Fruit fly (Drosophila melanogaster) Kc167 (cell line): ENCODE data around the gene CG6628.

Experiments used
- Myc ChIP-seq: fragments of >200 bp; optimal IDR thresholded peaks from 2 replicates; lab custom pipeline; 2017; ENCODE audit warnings: missing external identifiers
- Sin3A ChIP-seq: fragments of >200 bp; optimal IDR thresholded peaks from 2 replicates; lab custom pipeline; 2018; ENCODE audit warnings: missing external identifiers
- h ChIP-seq: fragments of >200 bp; optimal IDR thresholded peaks from 3 replicates; lab custom pipeline; 2018; ENCODE audit warnings: missing external identifiers
- insv ChIP-seq: fragments of >200 bp; optimal IDR thresholded peaks from 3 replicates; lab custom pipeline; 2018; ENCODE audit warnings: missing external identifiers
- psq ChIP-seq: fragments of >200 bp; optimal IDR thresholded peaks from 2 replicates; lab custom pipeline; 2017; ENCODE audit warnings: missing external identifiers
- ttk ChIP-seq: sonication (Bioruptor generic); optimal IDR thresholded peaks from 2 replicates; lab custom pipeline; 2017; ENCODE audit warnings: missing external identifiers

The CG6628 gene

DNA sequence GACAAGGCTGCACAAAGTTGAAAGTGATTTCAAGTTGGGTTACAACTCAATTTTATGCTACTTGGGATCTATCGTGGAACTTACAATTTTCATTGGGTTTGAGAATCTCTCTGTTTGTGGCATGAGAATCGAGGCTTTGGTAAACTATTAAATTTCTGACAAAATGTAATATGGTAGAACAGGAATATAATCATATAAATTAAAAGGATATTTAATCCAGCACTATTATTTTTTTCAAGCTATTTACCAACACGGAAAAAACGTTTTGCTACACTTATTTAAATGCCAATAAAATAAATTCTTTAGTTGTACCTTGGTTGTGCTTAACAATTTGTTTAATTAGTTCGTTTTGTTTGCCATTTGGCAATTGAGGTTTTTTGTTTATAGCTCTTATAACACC, 15.3 kb downstream of the CG6628 start, which contains the start of gene CG8072:
Gene CG8072 (plus strand): TSS at position 301 of the 400 bp plus-strand sequence.
- TF ChIP-seq h (no peak), insv (lab: Kevin White, UChicago) (no peak), Sin3A (no peak), Myc (lab: Kevin White, UChicago) (no peak), ttk (lab: Kevin White, UChicago) (no peak), psq (no peak)
